Fruit fly (Drosophila melanogaster) whole organism, embryonic: Measurements from ENCODE around the gene Obp99d.

Experiments
- ATbp ChIP-seq: fragments of 200-800 bp; sonication (Bioruptor generic); optimal IDR thresholded peaks from 2 replicates; lab custom pipeline; 2017; ENCODE audit warnings: missing biosample characterization, mild to moderate bottlenecking, missing genetic modification characterization, missing genetic modification reagents
- Bgb ChIP-seq: fragments of 200-800 bp; sonication (Bioruptor generic); IDR thresholded peaks from 2 replicates; pipeline ENCODE4 v1.3.6; 2022; ENCODE audit warnings: missing biosample characterization, missing genetic modification characterization; ENCODE audit not compliant: partially characterized antibody
- CG10147 ChIP-seq: fragments of 200-800 bp; sonication (Bioruptor generic); optimal IDR thresholded peaks from 2 replicates; lab custom pipeline; 2019; ENCODE audit warnings: missing biosample characterization, mild to moderate bottlenecking, missing genetic modification characterization, moderate library complexity
- CG10959 ChIP-seq: fragments of 200-800 bp; sonication (Bioruptor generic); IDR thresholded peaks from 2 replicates; pipeline ENCODE4 v1.3.6; 2022; ENCODE audit warnings: missing biosample characterization, missing genetic modification characterization
- CG11085 ChIP-seq: fragments of 200-800 bp; sonication (Bioruptor generic); IDR thresholded peaks from 2 replicates; pipeline ENCODE4 v1.3.6; 2022; ENCODE audit warnings: missing biosample characterization, missing genetic modification characterization
- CG11398 ChIP-seq: fragments of 200-800 bp; sonication (Bioruptor generic); optimal IDR thresholded peaks from 2 replicates; lab custom pipeline; 2016; ENCODE audit warnings: missing biosample characterization, missing genetic modification characterization
- CG11456 ChIP-seq: fragments of 200-800 bp; sonication (Bioruptor generic); IDR thresholded peaks from 3 replicates; pipeline ENCODE4 v1.3.6; 2022; ENCODE audit warnings: missing biosample characterization, missing genetic modification characterization
- CG12391 ChIP-seq: fragments of 200-800 bp; sonication (Bioruptor generic); optimal IDR thresholded peaks from 3 replicates; lab custom pipeline; 2018; ENCODE audit warnings: missing biosample characterization, mild to moderate bottlenecking, missing genetic modification characterization, moderate library complexity
- CG12659 ChIP-seq: fragments of 200-800 bp; sonication (Bioruptor generic); optimal IDR thresholded peaks from 3 replicates; lab custom pipeline; 2017; ENCODE audit warnings: mild to moderate bottlenecking, missing biosample characterization, missing genetic modification reagents, missing genetic modification characterization
- CG12769 ChIP-seq: fragments of 200-800 bp; sonication (Bioruptor generic); optimal IDR thresholded peaks from 2 replicates; lab custom pipeline; 2019; ENCODE audit warnings: missing biosample characterization, mild to moderate bottlenecking, missing genetic modification characterization, moderate library complexity
- CG13424 ChIP-seq: fragments of 200-800 bp; sonication (Bioruptor generic); optimal IDR thresholded peaks from 2 replicates; lab custom pipeline; 2019; ENCODE audit warnings: missing biosample characterization, mild to moderate bottlenecking, missing genetic modification characterization, moderate library complexity
- CG17359 ChIP-seq: fragments of 200-800 bp; sonication (Bioruptor generic); optimal IDR thresholded peaks from 3 replicates; lab custom pipeline; 2018; ENCODE audit warnings: missing biosample characterization, mild to moderate bottlenecking, missing genetic modification characterization, moderate library complexity
- CG18764 ChIP-seq: fragments of 200-800 bp; sonication (Bioruptor generic); optimal IDR thresholded peaks from 3 replicates; lab custom pipeline; 2016; ENCODE audit warnings: missing biosample characterization, missing genetic modification characterization
- CG2120 ChIP-seq: fragments of 200-800 bp; sonication (Bioruptor generic); optimal IDR thresholded peaks from 3 replicates; lab custom pipeline; 2016; ENCODE audit warnings: missing biosample characterization, missing genetic modification characterization
- CG31441 ChIP-seq: fragments of 200-800 bp; sonication (Bioruptor generic); IDR thresholded peaks from 2 replicates; pipeline ENCODE4 v1.3.6; 2022; ENCODE audit warnings: missing biosample characterization, missing genetic modification characterization
- CG4730 ChIP-seq: fragments of 200-800 bp; sonication (Bioruptor generic); IDR thresholded peaks from 2 replicates; pipeline ENCODE4 v1.3.6; 2022; ENCODE audit warnings: missing biosample characterization, missing genetic modification characterization
- CG6765 ChIP-seq: fragments of 200-800 bp; sonication (Bioruptor generic); optimal IDR thresholded peaks from 3 replicates; lab custom pipeline; 2017; ENCODE audit warnings: missing biosample characterization, mild to moderate bottlenecking, missing genetic modification characterization
- CG6854 ChIP-seq: fragments of 200-800 bp; sonication (Bioruptor generic); optimal IDR thresholded peaks from 3 replicates; lab custom pipeline; 2017; ENCODE audit warnings: missing biosample characterization, mild to moderate bottlenecking, missing genetic modification characterization
- CG7928 ChIP-seq: fragments of 200-800 bp; sonication (Bioruptor generic); optimal IDR thresholded peaks from 2 replicates; lab custom pipeline; 2017; ENCODE audit warnings: missing biosample characterization, mild to moderate bottlenecking, missing genetic modification characterization
- CG8290 ChIP-seq, 3 experiments: fragments of 200-800 bp; sonication (Bioruptor generic); optimal IDR thresholded peaks; 2 replicates each; lab custom pipeline; 2016 to 2019; ENCODE audit warnings: missing biosample characterization in 3 of 3, missing genetic modification characterization in 3 of 3, mild to moderate bottlenecking in 2 of 3, moderate library complexity in 1 of 3
- Camta ChIP-seq: fragments of 200-800 bp; sonication (Bioruptor generic); optimal IDR thresholded peaks from 2 replicates; lab custom pipeline; 2016; ENCODE audit warnings: missing biosample characterization, missing genetic modification characterization
- Eip74EF ChIP-seq, 2 experiments: fragments of 200-800 bp in 1 of 2; fragments of >200 bp in 1 of 2; sonication (Bioruptor generic) in 1 of 2; optimal IDR thresholded peaks; 2 replicates each; lab custom pipeline; 2017 to 2019; ENCODE audit warnings: missing biosample characterization in 2 of 2, missing genetic modification characterization in 2 of 2, mild to moderate bottlenecking in 1 of 2, moderate library complexity in 1 of 2
- Ets65A ChIP-seq: fragments of 200-800 bp; sonication (Bioruptor generic); peaks from one replicate; lab custom pipeline; 2016; ENCODE audit warnings: missing biosample characterization, missing genetic modification characterization
- Gsc ChIP-seq: fragments of 200-800 bp; sonication (Bioruptor generic); IDR thresholded peaks from 2 replicates; pipeline ENCODE4 v1.3.6; 2022; ENCODE audit warnings: missing biosample characterization, missing genetic modification characterization
- HLH54F ChIP-seq: fragments of 200-800 bp; sonication (Bioruptor generic); optimal IDR thresholded peaks from 3 replicates; lab custom pipeline; 2016; ENCODE audit warnings: missing biosample characterization, missing genetic modification characterization
- MBD-R2 ChIP-seq: fragments of 200-800 bp; sonication (Bioruptor generic); IDR thresholded peaks from 2 replicates; pipeline ENCODE4 v1.3.6; 2022; ENCODE audit warnings: missing biosample characterization, missing genetic modification characterization
- Nf-YC ChIP-seq: fragments of 200-800 bp; optimal IDR thresholded peaks from 3 replicates; lab custom pipeline; 2019; ENCODE audit warnings: missing biosample characterization, mild to moderate bottlenecking, missing genetic modification characterization, moderate library complexity
- PHDP ChIP-seq: fragments of 200-800 bp; sonication (Bioruptor generic); optimal IDR thresholded peaks from 3 replicates; lab custom pipeline; 2018; ENCODE audit warnings: missing biosample characterization, mild to moderate bottlenecking, missing genetic modification characterization, moderate library complexity
- Rx ChIP-seq: fragments of 200-800 bp; sonication (Bioruptor generic); IDR thresholded peaks from 2 replicates; pipeline ENCODE4 v1.3.6; 2022; ENCODE audit warnings: missing biosample characterization, missing genetic modification characterization
- Usf ChIP-seq: fragments of 200-800 bp; sonication (Bioruptor generic); optimal IDR thresholded peaks from 2 replicates; lab custom pipeline; 2017; ENCODE audit warnings: missing genotype, missing biosample characterization, missing genetic modification characterization
- Xbp1 ChIP-seq: fragments of 200-800 bp; sonication (Bioruptor generic); optimal IDR thresholded peaks from 3 replicates; lab custom pipeline; 2016; ENCODE audit warnings: missing biosample characterization, mild to moderate bottlenecking, missing genetic modification characterization
- cas ChIP-seq: fragments of 200-800 bp; sonication (Bioruptor generic); IDR thresholded peaks from 2 replicates; pipeline ENCODE4 v1.3.6; 2022; ENCODE audit warnings: missing biosample characterization, missing genetic modification characterization
- chif ChIP-seq, 2 experiments: fragments of 200-800 bp; sonication (Bioruptor generic); optimal IDR thresholded peaks; 3 replicates each; lab custom pipeline; 2016; ENCODE audit warnings: missing biosample characterization in 2 of 2, missing genetic modification characterization in 2 of 2
- en ChIP-seq: fragments of 200-800 bp; sonication (Bioruptor generic); optimal IDR thresholded peaks from 2 replicates; lab custom pipeline; 2016; ENCODE audit warnings: missing biosample characterization, missing genetic modification characterization
- grau ChIP-seq: fragments of 200-800 bp; optimal IDR thresholded peaks from 3 replicates; lab custom pipeline; 2019; ENCODE audit warnings: missing biosample characterization, mild to moderate bottlenecking, missing genetic modification characterization, moderate library complexity
- mirr ChIP-seq: fragments of 200-800 bp; sonication (Bioruptor generic); optimal IDR thresholded peaks from 3 replicates; lab custom pipeline; 2018; ENCODE audit warnings: missing biosample characterization, mild to moderate bottlenecking, missing genetic modification characterization
- onecut ChIP-seq: fragments of 200-800 bp; sonication (Bioruptor generic); IDR thresholded peaks from 2 replicates; pipeline ENCODE4 v1.3.6; 2022; ENCODE audit warnings: missing biosample characterization, missing genetic modification characterization
- pros ChIP-seq: fragments of 200-800 bp; sonication (Bioruptor generic); optimal IDR thresholded peaks from 3 replicates; lab custom pipeline; 2019; ENCODE audit warnings: missing biosample characterization, mild to moderate bottlenecking, missing genetic modification characterization, moderate library complexity
- rib ChIP-seq: fragments of 200-800 bp; sonication (Bioruptor generic); IDR thresholded peaks from 2 replicates; pipeline ENCODE4 v1.3.6; 2022; ENCODE audit warnings: missing biosample characterization, missing genetic modification characterization
- sc ChIP-seq, 3 experiments: fragments of >200 bp in 2 of 3; fragments of 200-800 bp in 1 of 3; sonication (Bioruptor generic) in 1 of 3; optimal IDR thresholded peaks; 2 replicates in 2 of 3; 3 replicates in 1 of 3; lab custom pipeline; 2017; ENCODE audit warnings: mild to moderate bottlenecking in 1 of 3, missing biosample characterization in 1 of 3, missing genetic modification characterization in 1 of 3, missing genetic modification reagents in 1 of 3
- sens-2 ChIP-seq: fragments of 200-800 bp; sonication (Bioruptor generic); IDR thresholded peaks from 2 replicates; pipeline ENCODE4 v1.3.6; 2022; ENCODE audit warnings: missing biosample characterization, missing genetic modification characterization
- seq ChIP-seq: fragments of 200-800 bp; sonication (Bioruptor generic); IDR thresholded peaks from 2 replicates; pipeline ENCODE4 v1.3.6; 2022; ENCODE audit warnings: missing biosample characterization, missing genetic modification characterization
- shn ChIP-seq: fragments of 200-800 bp; sonication (Bioruptor generic); optimal IDR thresholded peaks from 3 replicates; lab custom pipeline; 2016; ENCODE audit warnings: missing biosample characterization, missing genetic modification characterization
- ssp ChIP-seq: fragments of 200-800 bp; sonication (Bioruptor generic); IDR thresholded peaks from 2 replicates; pipeline ENCODE4 v1.3.6; 2022; ENCODE audit warnings: missing biosample characterization, missing genetic modification characterization
- tin ChIP-seq: fragments of 200-800 bp; sonication (Bioruptor generic); optimal IDR thresholded peaks from 3 replicates; lab custom pipeline; 2016; ENCODE audit warnings: missing biosample characterization, missing genetic modification characterization
- trem ChIP-seq: fragments of 200-800 bp; optimal IDR thresholded peaks from 3 replicates; lab custom pipeline; 2019; ENCODE audit warnings: missing biosample characterization, mild to moderate bottlenecking, missing genetic modification characterization, moderate library complexity
- unc-4 ChIP-seq: fragments of 200-800 bp; sonication (Bioruptor generic); IDR thresholded peaks from 2 replicates; pipeline ENCODE4 v1.3.6; 2022; ENCODE audit warnings: missing biosample characterization, missing genetic modification characterization; ENCODE audit not compliant: partially characterized antibody
- unpg ChIP-seq: fragments of 200-800 bp; sonication (Bioruptor generic); optimal IDR thresholded peaks from 3 replicates; lab custom pipeline; 2018; ENCODE audit warnings: missing biosample characterization, mild to moderate bottlenecking, missing genetic modification characterization, moderate library complexity
- wek ChIP-seq: fragments of 200-800 bp; sonication (Bioruptor generic); optimal IDR thresholded peaks from 3 replicates; lab custom pipeline; 2018; ENCODE audit warnings: missing biosample characterization, mild to moderate bottlenecking, missing genetic modification characterization, moderate library complexity
- zf30C ChIP-seq: fragments of 200-800 bp; sonication (Bioruptor generic); optimal IDR thresholded peaks from 3 replicates; lab custom pipeline; 2018; ENCODE audit warnings: missing biosample characterization, mild to moderate bottlenecking, missing genetic modification characterization

Obp99d gene

dm6 chr3R:29705789-29706303 is 8.5 kb upstream of the Obp99d start (continued):
- TF ChIP-seq CG10959 (GFP tag; lab: Robert Waterston, UW) = no peak
- TF ChIP-seq MBD-R2 (GFP tag; lab: Robert Waterston, UW) = no peak
- TF ChIP-seq CG10147 (GFP tag; lab: Kevin White, UChicago) = no peak
- TF ChIP-seq cas (GFP tag; lab: Robert Waterston, UW) = no peak
- TF ChIP-seq CG6765 (GFP tag; lab: Kevin White, UChicago) = no peak
- no peak for TF ChIP-seq ssp (GFP tag; lab: Robert Waterston, UW)
- peak; percentile 18 for TF ChIP-seq CG12391
- TF ChIP-seq CG12659 (GFP tag; lab: Kevin White, UChicago) = no peak
- no peak for TF ChIP-seq tin (GFP tag; lab: Kevin White, UChicago)
- TF ChIP-seq grau = peak; percentile 14
- TF ChIP-seq unc-4 = no peak
- no peak for TF ChIP-seq seq (GFP tag; lab: Robert Waterston, UW)
- no peak for TF ChIP-seq en (GFP tag; lab: Kevin White, UChicago)
- TF ChIP-seq HLH54F = no peak
- no peak for TF ChIP-seq Xbp1 (GFP tag; lab: Kevin White, UChicago)
- TF ChIP-seq chif (GFP tag; optimal IDR thresholded peaks at IDR 0.05; lab: Kevin White, UChicago) = no peak
- no peak for TF ChIP-seq CG11398 (GFP tag; lab: Kevin White, UChicago)
- no peak for TF ChIP-seq CG11085 (GFP tag; lab: Robert Waterston, UW)
- no peak for TF ChIP-seq sc (optimal IDR thresholded peaks at IDR 0.05; lab: Kevin White, UChicago)
- TF ChIP-seq sc (GFP tag; optimal IDR thresholded peaks at IDR 0.05; lab: Kevin White, UChicago) = no peak
- TF ChIP-seq CG6854 (GFP tag; lab: Kevin White, UChicago) = no peak
- TF ChIP-seq unpg (GFP tag; lab: Kevin White, UChicago) = peak; percentile 17
- TF ChIP-seq PHDP (tag; lab: Kevin White, UChicago) = no peak
- peak; percentile 30 for TF ChIP-seq CG13424 (tag; lab: Kevin White, UChicago)
- TF ChIP-seq Nf-YC = peak; percentile 55
- no peak for TF ChIP-seq CG2120
- TF ChIP-seq sens-2 (GFP tag; lab: Robert Waterston, UW) = no peak
- peak; percentile 46 for TF ChIP-seq CG31441 (GFP tag; lab: Robert Waterston, UW)
- no peak for TF ChIP-seq CG4730 (GFP tag; lab: Robert Waterston, UW)
- no peak for TF ChIP-seq CG7928
- TF ChIP-seq trem = no peak
- no peak for TF ChIP-seq Camta (GFP tag; lab: Kevin White, UChicago)
- TF ChIP-seq Eip74EF (GFP tag; optimal IDR thresholded peaks at IDR 0.05; lab: Kevin White, UChicago) = no peak
- TF ChIP-seq CG11456 = no peak
- no peak for TF ChIP-seq Rx (GFP tag; lab: Robert Waterston, UW)
- TF ChIP-seq wek (GFP tag; lab: Kevin White, UChicago) = no peak
- no peak for TF ChIP-seq Bgb (GFP tag; lab: Robert Waterston, UW)
- TF ChIP-seq ATbp (GFP tag; lab: Kevin White, UChicago) = peak; percentile 16
- peak; percentile 30 for TF ChIP-seq Ets65A (GFP tag; lab: Kevin White, UChicago)
- TF ChIP-seq zf30C (GFP tag; lab: Kevin White, UChicago) = no peak
- TF ChIP-seq CG12769 = no peak
- TF ChIP-seq mirr (GFP tag; lab: Kevin White, UChicago) = no peak
- TF ChIP-seq Usf = no peak
- no peak for TF ChIP-seq CG8290 (GFP tag; optimal IDR thresholded peaks at IDR 0.05; lab: Kevin White, UChicago)
- TF ChIP-seq CG8290 (tag; optimal IDR thresholded peaks at IDR 0.05; lab: Kevin White, UChicago) = no peak
- TF ChIP-seq pros (GFP tag; lab: Kevin White, UChicago) = no peak
- TF ChIP-seq Gsc (GFP tag; lab: Robert Waterston, UW) = no peak
- TF ChIP-seq CG17359 = peak; percentile 5
- no peak for TF ChIP-seq CG18764
- TF ChIP-seq shn = no peak
- no peak for TF ChIP-seq onecut (GFP tag; lab: Robert Waterston, UW)
- TF ChIP-seq rib (GFP tag; lab: Robert Waterston, UW) = no peak
